Fruit fly (Drosophila melanogaster) whole organism, wandering third instar larva: Measurements from ENCODE around the gene Rap1.

ENCODE experiments used
- CG32264 ChIP-seq: fragments of 200-800 bp; sonication (Bioruptor generic); optimal IDR thresholded peaks from 2 replicates; lab custom pipeline; 2016; ENCODE audit warnings: missing biosample characterization, missing genetic modification characterization
- CG9705 ChIP-seq: fragments of 200-800 bp; sonication (Bioruptor generic); optimal IDR thresholded peaks from 2 replicates; lab custom pipeline; 2018; ENCODE audit warnings: missing biosample characterization, mild to moderate bottlenecking, missing genetic modification characterization
- CrebA ChIP-seq: fragments of 200-800 bp; sonication (Bioruptor generic); optimal IDR thresholded peaks from 2 replicates; lab custom pipeline; 2016; ENCODE audit warnings: missing biosample characterization, mild to moderate bottlenecking, missing genetic modification characterization, borderline replicate concordance
- Dfd ChIP-seq: fragments of >200 bp; optimal IDR thresholded peaks from 2 replicates; lab custom pipeline; 2017; ENCODE audit warnings: missing biosample characterization, missing genetic modification characterization
- Dif ChIP-seq: fragments of 200-275, 200-300 bp; sonication (Bioruptor generic); optimal IDR thresholded peaks from 2 replicates; lab custom pipeline; 2018; ENCODE audit warnings: missing biosample characterization, missing genetic modification characterization; ENCODE audit not compliant: partially characterized antibody
- HLH106 ChIP-seq: fragments of 200-800 bp; optimal IDR thresholded peaks from 3 replicates; lab custom pipeline; 2019; ENCODE audit warnings: missing biosample characterization, mild to moderate bottlenecking, missing genetic modification characterization, moderate library complexity
- Hnf4 ChIP-seq: fragments of 200-800 bp; sonication (Bioruptor generic); optimal IDR thresholded peaks from 2 replicates; lab custom pipeline; 2016; ENCODE audit warnings: missing biosample characterization, mild to moderate bottlenecking, missing genetic modification characterization
- Hr78 ChIP-seq: fragments of >200 bp; optimal IDR thresholded peaks from 2 replicates; lab custom pipeline; 2017; ENCODE audit warnings: missing biosample characterization, missing genetic modification characterization
- Hr83 ChIP-seq: fragments of 200-300 bp; sonication (Bioruptor generic); optimal IDR thresholded peaks from 2 replicates; lab custom pipeline; 2016; ENCODE audit warnings: missing biosample characterization, mild to moderate bottlenecking, missing genetic modification characterization, moderate library complexity; ENCODE audit not compliant: poor library complexity, severe bottlenecking
- Jra ChIP-seq: sonication (Bioruptor generic); optimal IDR thresholded peaks from 2 replicates; lab custom pipeline; 2016; ENCODE audit warnings: missing biosample characterization, missing genetic modification characterization
- Mio ChIP-seq: sonication (Bioruptor generic); optimal IDR thresholded peaks from 2 replicates; lab custom pipeline; 2016; ENCODE audit warnings: missing biosample characterization, missing genetic modification characterization
- Myc ChIP-seq: fragments of >200 bp; optimal IDR thresholded peaks from 2 replicates; lab custom pipeline; 2017
- N ChIP-seq: fragments of >200 bp; optimal IDR thresholded peaks from 2 replicates; lab custom pipeline; 2018; ENCODE audit warnings: missing biosample characterization, missing external identifiers, missing genetic modification characterization
- OdsH ChIP-seq: fragments of 200-800 bp; sonication (Bioruptor generic); optimal IDR thresholded peaks from 2 replicates; lab custom pipeline; 2016; ENCODE audit warnings: missing biosample characterization, mild to moderate bottlenecking, missing genetic modification characterization
- Rel ChIP-seq, 2 experiments: fragments of 200-800 bp; sonication (Bioruptor generic) in 1 of 2; optimal IDR thresholded peaks; 2 replicates in 1 of 2; 3 replicates in 1 of 2; lab custom pipeline; 2016 to 2019; ENCODE audit warnings: mild to moderate bottlenecking in 2 of 2, missing biosample characterization in 2 of 2, missing genetic modification characterization in 2 of 2, moderate library complexity in 1 of 2
- Sp1 ChIP-seq: fragments of 200-800 bp; sonication (Bioruptor generic); optimal IDR thresholded peaks from 3 replicates; lab custom pipeline; 2019; ENCODE audit warnings: missing biosample characterization, mild to moderate bottlenecking, missing genetic modification characterization, moderate library complexity
- Vsx2 ChIP-seq: fragments of 200-300, 225-300 bp; sonication (Bioruptor generic); optimal IDR thresholded peaks from 2 replicates; lab custom pipeline; 2018; ENCODE audit warnings: missing biosample characterization, missing genetic modification characterization; ENCODE audit not compliant: partially characterized antibody
- br ChIP-seq: fragments of 200-800 bp; sonication (Bioruptor generic); optimal IDR thresholded peaks from 2 replicates; lab custom pipeline; 2016; ENCODE audit warnings: missing biosample characterization, missing genetic modification characterization
- brk ChIP-seq: fragments of 200-800 bp; sonication (Bioruptor generic); optimal IDR thresholded peaks from 2 replicates; lab custom pipeline; 2016; ENCODE audit warnings: missing biosample characterization, mild to moderate bottlenecking, missing genetic modification characterization
- dl ChIP-seq, 2 experiments: fragments of 175-275, 200-275 bp in 1 of 2; fragments of 200-275 bp in 1 of 2; sonication (Bioruptor generic); optimal IDR thresholded peaks; lab custom pipeline; 2018; ENCODE audit warnings: mild to moderate bottlenecking in 2 of 2, missing biosample characterization in 2 of 2, missing genetic modification characterization in 2 of 2, moderate library complexity in 2 of 2; ENCODE audit not compliant: partially characterized antibody in 2 of 2, insufficient read depth in 1 of 2
- dmrt93B ChIP-seq: fragments of 200-800 bp; sonication (Bioruptor generic); optimal IDR thresholded peaks from 2 replicates; lab custom pipeline; 2018; ENCODE audit warnings: missing biosample characterization, mild to moderate bottlenecking, missing genetic modification characterization
- dsf ChIP-seq: sonication (Bioruptor generic); optimal IDR thresholded peaks from 2 replicates; lab custom pipeline; 2016; ENCODE audit warnings: missing biosample characterization, missing genetic modification characterization, borderline replicate concordance
- ey ChIP-seq: fragments of 200-800 bp; sonication (Bioruptor generic); optimal IDR thresholded peaks from 2 replicates; lab custom pipeline; 2016; ENCODE audit warnings: missing biosample characterization, missing genetic modification characterization
- foxo ChIP-seq, 2 experiments: fragments of 200-800 bp; sonication (Bioruptor generic); optimal IDR thresholded peaks; 2 replicates in 1 of 2; 3 replicates in 1 of 2; lab custom pipeline; 2016 to 2017; ENCODE audit warnings: missing biosample characterization in 2 of 2, missing genetic modification characterization in 2 of 2
- fru ChIP-seq: fragments of 200-800 bp; sonication (Bioruptor generic); optimal IDR thresholded peaks from 3 replicates; lab custom pipeline; 2016; ENCODE audit warnings: missing biosample characterization, mild to moderate bottlenecking, missing genetic modification characterization
- h ChIP-seq: fragments of 200-800 bp; sonication (Bioruptor generic); optimal IDR thresholded peaks from 3 replicates; lab custom pipeline; 2016; ENCODE audit warnings: missing biosample characterization, mild to moderate bottlenecking, missing genetic modification characterization
- lola ChIP-seq: fragments of >200 bp; optimal IDR thresholded peaks from 2 replicates; lab custom pipeline; 2017; ENCODE audit warnings: missing biosample characterization, missing genetic modification characterization
- psq ChIP-seq: fragments of 200-800 bp; sonication (Bioruptor generic); optimal IDR thresholded peaks from 3 replicates; lab custom pipeline; 2017; ENCODE audit warnings: missing biosample characterization, mild to moderate bottlenecking, missing genetic modification characterization, moderate library complexity
- rgr ChIP-seq: fragments of 200-800 bp; sonication (Bioruptor generic); optimal IDR thresholded peaks from 3 replicates; lab custom pipeline; 2016; ENCODE audit warnings: missing biosample characterization, mild to moderate bottlenecking, missing genetic modification characterization
- sage ChIP-seq: fragments of 200-800 bp; sonication (Bioruptor generic); optimal IDR thresholded peaks from 2 replicates; lab custom pipeline; 2016; ENCODE audit warnings: missing biosample characterization, mild to moderate bottlenecking, missing genetic modification characterization
- sv ChIP-seq: fragments of 200-800 bp; sonication (Bioruptor generic); optimal IDR thresholded peaks from 3 replicates; lab custom pipeline; 2016; ENCODE audit warnings: missing biosample characterization, missing genetic modification characterization
- tai ChIP-seq: sonication (Bioruptor generic); optimal IDR thresholded peaks from 2 replicates; lab custom pipeline; 2016; ENCODE audit warnings: missing biosample characterization, missing genetic modification characterization
- usp ChIP-seq: fragments of >200 bp; optimal IDR thresholded peaks from 2 replicates; lab custom pipeline; 2017; ENCODE audit warnings: missing biosample characterization, missing genetic modification characterization
- woc ChIP-seq: sonication (Bioruptor generic); optimal IDR thresholded peaks from 2 replicates; lab custom pipeline; 2016; ENCODE audit warnings: missing biosample characterization, mild to moderate bottlenecking, missing genetic modification characterization

Gene Rap1

dm6 chr3L:1886125-1886544, 24.1 kb upstream of the Rap1 start (continued):
- TF ChIP-seq Hnf4 (GFP tag; lab: Kevin White, UChicago) (peak; percentile 74), dl (GFP tag; optimal IDR thresholded peaks at IDR 0.05; lab: Kevin White, UChicago; ENCODE audit: insufficient read depth in 1 of 2, partially characterized antibody in 2 of 2) (no peak), woc (GFP tag; lab: Kevin White, UChicago) (peak; percentile 69)

dm6 chr3L:1885436-1885835, 23.4 kb upstream of the Rap1 start, which contains the start of gene Tmhs:
Gene Tmhs (plus strand): TSS chr3L:1885657.
- TF ChIP-seq Rel (GFP tag; optimal IDR thresholded peaks at IDR 0.05; lab: Kevin White, UChicago) (no peak), Rel (tag; optimal IDR thresholded peaks at IDR 0.05; lab: Kevin White, UChicago) (no peak), dmrt93B (GFP tag; lab: Kevin White, UChicago) (no peak), brk (no peak), Hr83 (GFP tag; lab: Kevin White, UChicago) (peak; percentile 29), h (no peak), woc (GFP tag; lab: Kevin White, UChicago) (no peak), CrebA (GFP tag; lab: Kevin White, UChicago) (no peak), OdsH (no peak), Dif (peak; percentile 73), psq (GFP tag; lab: Kevin White, UChicago) (no peak), dsf (GFP tag; lab: Kevin White, UChicago) (no peak), N (no peak), Myc (lab: Kevin White, UChicago) (no peak), dl (GFP tag; optimal IDR thresholded peaks at IDR 0.05; lab: Kevin White, UChicago; ENCODE audit: insufficient read depth in 1 of 2, partially characterized antibody in 2 of 2) (peak; percentile 50 to 83)

DNA sequence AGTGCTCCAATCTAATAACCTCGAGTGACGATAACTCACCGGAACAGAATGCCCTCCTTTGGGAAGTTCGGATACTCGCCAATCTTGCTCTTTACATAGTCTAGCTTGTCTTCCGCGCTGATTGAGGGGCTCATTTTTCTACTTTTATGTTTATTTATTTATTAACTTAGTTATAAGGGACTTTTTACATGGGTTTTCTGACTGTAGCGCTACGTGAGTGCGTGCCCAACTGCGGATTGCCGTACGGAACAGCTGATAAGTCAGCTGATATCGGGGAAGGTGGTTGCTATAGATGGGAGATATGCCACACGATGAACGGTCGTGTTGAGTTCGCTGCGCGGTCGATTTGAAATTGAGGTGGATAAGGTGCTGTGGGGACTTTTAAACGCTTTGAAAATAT, 22.6 kb upstream of the Rap1 start, which contains the start of gene Aprt:
Gene Aprt (minus strand): TSS at position 368 of the 400 bp plus-strand sequence.
- peak; percentile 69 for TF ChIP-seq Myc (lab: Kevin White, UChicago)
- no peak for TF ChIP-seq Rel (GFP tag; optimal IDR thresholded peaks at IDR 0.05; lab: Kevin White, UChicago)
- TF ChIP-seq Rel (tag; optimal IDR thresholded peaks at IDR 0.05; lab: Kevin White, UChicago): peak; percentile 97
- TF ChIP-seq usp: no peak
- peak; percentile 14 for TF ChIP-seq sage (GFP tag; lab: Kevin White, UChicago)

DNA sequence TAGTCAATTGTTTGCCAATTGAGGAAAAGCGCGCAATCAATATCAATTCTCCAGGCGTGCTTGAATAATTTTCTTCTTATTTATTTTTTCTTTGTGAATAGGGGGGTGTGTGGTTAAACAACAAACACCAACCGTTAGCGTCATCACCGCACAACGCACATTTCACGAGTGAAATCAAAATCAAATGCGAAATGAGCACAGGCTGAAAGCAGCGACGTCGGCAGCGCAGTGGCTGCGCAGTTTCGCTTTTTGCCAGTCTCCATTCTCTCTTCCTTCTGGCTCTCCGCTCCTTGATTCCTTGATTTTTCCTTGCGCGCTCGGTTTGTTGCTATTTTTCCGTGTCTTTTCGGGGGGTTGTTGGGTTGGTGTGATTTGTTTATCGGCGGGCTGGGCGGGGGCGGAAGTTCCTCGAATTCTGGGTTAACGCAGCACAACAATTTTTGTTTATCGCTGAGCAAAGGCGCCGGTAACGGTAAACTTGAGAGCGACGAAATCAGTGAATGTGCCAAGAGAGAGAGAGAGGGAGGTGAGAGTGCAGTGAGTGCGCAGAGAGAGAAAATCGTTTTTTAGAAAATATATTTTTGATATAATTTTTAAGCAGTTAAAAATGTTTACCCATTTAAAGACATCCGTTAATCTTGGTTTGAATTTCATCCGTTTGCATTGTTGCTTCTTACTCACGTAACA, 21.0 kb upstream of the Rap1 start, which contains the start of gene CG13937:
Gene CG13937 (minus strand): TSS at position 174 of the 687 bp plus-strand sequence.
- peak; percentile 5 for TF ChIP-seq Myc (lab: Kevin White, UChicago)
- TF ChIP-seq woc (GFP tag; lab: Kevin White, UChicago): no peak

DNA sequence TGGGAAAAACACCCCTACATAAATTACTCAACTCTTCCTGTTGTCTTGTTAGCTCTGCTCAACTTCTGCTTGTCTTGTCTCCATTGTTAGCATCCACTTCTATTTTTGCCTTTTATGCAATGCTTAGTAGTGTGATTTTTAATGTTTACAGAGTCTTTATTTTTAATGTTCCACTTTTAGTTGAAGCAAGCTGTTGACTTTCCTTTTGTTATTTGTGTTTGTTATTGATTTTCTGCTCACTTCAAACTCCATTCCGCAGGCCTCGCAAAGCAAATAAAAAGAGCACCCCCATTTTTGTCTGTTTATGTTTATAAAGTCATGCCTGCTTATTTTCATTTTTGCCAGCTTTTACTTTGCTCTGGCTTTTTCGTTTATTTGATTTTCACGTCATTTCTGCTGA, 19.9 kb upstream of the Rap1 start:
- TF ChIP-seq HLH106 (tag; lab: Kevin White, UChicago) (no peak), tai (GFP tag; lab: Kevin White, UChicago) (no peak), dsf (GFP tag; lab: Kevin White, UChicago) (no peak), Sp1 (GFP tag; lab: Kevin White, UChicago) (no peak), rgr (GFP tag; lab: Kevin White, UChicago) (peak; percentile 48), Hnf4 (GFP tag; lab: Kevin White, UChicago) (no peak), CrebA (GFP tag; lab: Kevin White, UChicago) (no peak), foxo (GFP tag; optimal IDR thresholded peaks at IDR 0.05; lab: Kevin White, UChicago) (peak in 1 of 2 experiments; percentile 30), dmrt93B (GFP tag; lab: Kevin White, UChicago) (no peak), Jra (no peak), Dif (no peak), dl (GFP tag; optimal IDR thresholded peaks at IDR 0.05; lab: Kevin White, UChicago; ENCODE audit: insufficient read depth in 1 of 2, partially characterized antibody in 2 of 2) (no peak), brk (no peak), OdsH (peak; percentile 29), Myc (lab: Kevin White, UChicago) (no peak), sv (GFP tag; lab: Kevin White, UChicago) (no peak), CG32264 (GFP tag; lab: Kevin White, UChicago) (no peak), Mio (GFP tag; lab: Kevin White, UChicago) (no peak), woc (GFP tag; lab: Kevin White, UChicago) (no peak), Hr83 (GFP tag; lab: Kevin White, UChicago) (no peak), usp (no peak), ey (no peak), Hr78 (GFP tag; lab: Kevin White, UChicago) (no peak), Rel (GFP tag; optimal IDR thresholded peaks at IDR 0.05; lab: Kevin White, UChicago) (no peak), Rel (tag; optimal IDR thresholded peaks at IDR 0.05; lab: Kevin White, UChicago) (no peak), sage (GFP tag; lab: Kevin White, UChicago) (no peak), h (peak; percentile 39), br (GFP tag; lab: Kevin White, UChicago) (no peak), fru (GFP tag; lab: Kevin White, UChicago) (peak; percentile 11), lola (GFP tag; lab: Kevin White, UChicago) (no peak), Vsx2 (GFP tag; lab: Kevin White, UChicago) (no peak), Dfd (GFP tag; lab: Kevin White, UChicago) (no peak), CG9705 (GFP tag; lab: Kevin White, UChicago) (no peak), N (no peak)
